Worm (Caenorhabditis elegans) whole organism, mixed stage, embryonic: ENCODE results near the gene fask-1.

ENCODE experiments used
- blmp-1 ChIP-seq: fragments of 150-350 bp; optimal IDR thresholded peaks from 2 replicates; lab custom pipeline; 2014; ENCODE audit warnings: missing biosample characterization, missing genetic modification characterization
- ceh-43 ChIP-seq: fragments of 200-800 bp; sonication (Bioruptor generic); optimal IDR thresholded peaks from 2 replicates; lab custom pipeline; 2018; ENCODE audit warnings: mild to moderate bottlenecking, missing genetic modification characterization, moderate library complexity, missing compliant biosample characterization
- cnd-1 ChIP-seq: fragments of 200-800 bp; sonication (Bioruptor generic); optimal IDR thresholded peaks from 2 replicates; lab custom pipeline; 2018; ENCODE audit warnings: mild to moderate bottlenecking, missing genetic modification characterization, missing compliant biosample characterization
- elt-1 ChIP-seq: sonication (generic microtip); optimal IDR thresholded peaks from 2 replicates; lab custom pipeline; 2017; ENCODE audit warnings: missing genetic modification characterization, mild to moderate bottlenecking, missing compliant biosample characterization, antibody characterized with exemption, moderate library complexity, borderline replicate concordance; ENCODE audit not compliant: insufficient read depth
- lin-13 ChIP-seq: fragments of 150-350 bp; optimal IDR thresholded peaks from 2 replicates; lab custom pipeline; 2014; ENCODE audit warnings: missing biosample characterization, missing genetic modification characterization
- mep-1 ChIP-seq: fragments of 150-350 bp; optimal IDR thresholded peaks from 2 replicates; lab custom pipeline; 2017; ENCODE audit warnings: missing biosample characterization, missing genetic modification reagents, missing genetic modification characterization, inconsistent platforms
- mls-2 ChIP-seq: sonication (generic microtip); optimal IDR thresholded peaks from 2 replicates; lab custom pipeline; 2016; ENCODE audit warnings: mild to moderate bottlenecking, missing genetic modification characterization, moderate library complexity, missing compliant biosample characterization
- nhr-12 ChIP-seq: fragments of 150-350 bp; optimal IDR thresholded peaks from 2 replicates; lab custom pipeline; 2014; ENCODE audit warnings: missing biosample characterization, missing genetic modification characterization
- nhr-28 ChIP-seq: fragments of 150-350 bp; optimal IDR thresholded peaks from 2 replicates; lab custom pipeline; 2014; ENCODE audit warnings: missing biosample characterization, missing genetic modification characterization
- nhr-76 ChIP-seq: sonication (generic microtip); optimal IDR thresholded peaks from 2 replicates; lab custom pipeline; 2017; ENCODE audit warnings: missing biosample characterization, missing genetic modification characterization
- snpc-4 ChIP-seq: fragments of 150-350 bp; optimal IDR thresholded peaks from 2 replicates; lab custom pipeline; 2014; ENCODE audit warnings: missing biosample characterization, missing genetic modification characterization
- unc-39 ChIP-seq: fragments of 150-350 bp; optimal IDR thresholded peaks from 2 replicates; lab custom pipeline; 2014; ENCODE audit warnings: missing biosample characterization, missing genetic modification characterization
- unc-62 ChIP-seq: fragments of 150-350 bp; optimal IDR thresholded peaks from 2 replicates; lab custom pipeline; 2014; ENCODE audit warnings: missing biosample characterization, missing genetic modification reagents, missing genetic modification characterization

- TF ChIP-seq ceh-43 (GFP tag; lab: Kevin White, UChicago), result no peak
- no peak for TF ChIP-seq mls-2 (tag; lab: Kevin White, UChicago)
- TF ChIP-seq elt-1, result no peak
- TF ChIP-seq nhr-28 (tag; lab: Kevin White, UChicago), result no peak
- TF ChIP-seq unc-62 (GFP tag; lab: Kevin White, UChicago), result no peak
- TF ChIP-seq snpc-4 (tag; lab: Kevin White, UChicago), result no peak
- TF ChIP-seq nhr-76 (tag; lab: Kevin White, UChicago), result no peak
- TF ChIP-seq lin-13, result no peak
- no peak for TF ChIP-seq nhr-12 (tag; lab: Kevin White, UChicago)
- no peak for TF ChIP-seq blmp-1 (tag; lab: Kevin White, UChicago)
- no peak for TF ChIP-seq mep-1 (tag; lab: Kevin White, UChicago)
- no peak for TF ChIP-seq unc-39
- TF ChIP-seq cnd-1 (tag; lab: Kevin White, UChicago), result no peak
These were observed 34.5 kb upstream of the fask-1 start for ce11 chrIV:13066044-13066443.
